Worm (Caenorhabditis elegans) whole organism, L4 larva: ENCODE data around the gene rps-28.

Experiments used
- Y48G9A.11 ChIP-seq: fragments of 200-800 bp; sonication (Bioruptor generic); IDR thresholded peaks from 2 replicates; pipeline ENCODE4 v1.3.6; 2022; ENCODE audit warnings: missing genetic modification reagents, missing genetic modification characterization, missing compliant biosample characterization
- ces-1 ChIP-seq: fragments of 150-350 bp; sonication (generic microtip); optimal IDR thresholded peaks from 4 replicates; lab custom pipeline; 2014; ENCODE audit warnings: missing biosample characterization, missing genetic modification reagents, missing genetic modification characterization
- pha-4 ChIP-seq, 2 experiments: fragments of 150-350 bp in 1 of 2; fragments of 200-800 bp in 1 of 2; sonication (Bioruptor generic) in 1 of 2; IDR thresholded peaks in 1 of 2; optimal IDR thresholded peaks in 1 of 2; 2 replicates each; pipeline versions ENCODE4 v1.3.6 to Lab custom; 2014 to 2022; ENCODE audit warnings: missing genetic modification characterization in 2 of 2, missing genetic modification reagents in 2 of 2, missing biosample characterization in 1 of 2, missing compliant biosample characterization in 1 of 2

DNA sequence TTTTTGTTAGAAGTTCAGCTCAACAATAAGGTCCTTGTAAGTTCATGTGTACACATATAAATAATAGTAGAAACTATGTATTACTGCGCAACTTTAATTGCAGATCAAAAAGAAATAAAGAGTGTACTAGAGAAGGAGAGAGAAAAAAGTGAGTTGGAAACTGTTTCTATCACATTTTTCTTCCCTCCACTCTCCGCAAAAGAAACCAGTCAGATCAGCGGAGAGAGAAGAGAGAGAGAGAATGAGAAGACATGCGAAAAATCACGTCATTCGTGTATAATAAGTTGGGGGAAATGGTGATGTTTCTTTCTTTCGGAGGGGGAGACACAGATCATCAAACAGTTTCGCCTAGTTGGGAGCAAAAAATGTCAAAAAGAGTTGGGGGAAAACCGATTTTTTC, 4.2 kb upstream of the rps-28 start:
- TF ChIP-seq Y48G9A.11 (GFP tag; lab: Robert Waterston, UW) (no peak), pha-4 (GFP tag; IDR thresholded peaks at IDR 0.05; lab: Robert Waterston, UW) (no peak), pha-4 (tag; optimal IDR thresholded peaks at IDR 0.05; lab: Kevin White, UChicago) (no peak), ces-1 (no peak)
